Worm (Caenorhabditis elegans): ENCODE measurements around the gene C25A8.2.

Gene C25A8.2

DNA sequence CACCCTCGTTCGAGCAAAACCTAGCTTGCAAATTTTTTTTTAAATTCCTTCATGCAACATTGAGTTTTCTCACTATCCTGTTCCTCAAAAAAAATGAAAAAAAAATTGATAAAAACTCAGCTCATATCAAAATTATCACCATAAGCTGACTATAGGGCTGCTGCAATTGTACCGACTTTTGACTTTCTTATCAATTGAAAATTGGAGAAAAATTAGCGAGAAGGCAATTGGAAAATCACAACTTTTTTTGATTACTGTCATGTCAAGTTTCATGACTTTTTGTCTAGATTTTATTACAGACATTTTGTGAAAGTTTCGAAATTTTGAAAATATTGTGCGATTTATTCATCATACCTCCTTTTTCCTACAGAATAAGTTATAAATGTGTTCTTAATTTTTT lies 16.2 kb downstream of the C25A8.2 start (continued):
- TF ChIP-seq F37D6.2 (tag; optimal IDR thresholded peaks at IDR 0.05) (no peak), nhr-6 (tag; optimal IDR thresholded peaks at IDR 0.05) (no peak), ceh-44 (GFP tag; IDR thresholded peaks at IDR 0.05) (no peak), pha-4 (GFP tag; IDR thresholded peaks at IDR 0.05) (no peak), pha-4 (tag; optimal IDR thresholded peaks at IDR 0.05) (no peak), zfp-2 (tag; optimal IDR thresholded peaks at IDR 0.05) (no peak), duxl-1 (tag; optimal IDR thresholded peaks at IDR 0.05; ENCODE audit: poor library complexity) (no peak), Y75B8A.6 (GFP tag; IDR thresholded peaks at IDR 0.05) (no peak), daf-8 (GFP tag; IDR thresholded peaks at IDR 0.05) (no peak), ceh-32 (tag; optimal IDR thresholded peaks at IDR 0.05; ENCODE audit: poor library complexity) (no peak), arid-1 (GFP tag; conservative IDR thresholded peaks at IDR 0.05) (no peak), set-16 (GFP tag; IDR thresholded peaks at IDR 0.05) (no peak), nhr-28 (tag; optimal IDR thresholded peaks at IDR 0.05) (peak; percentile 68), vab-7 (GFP tag; IDR thresholded peaks at IDR 0.05) (no peak), daf-16 (GFP tag; optimal IDR thresholded peaks at IDR 0.05) (no peak), daf-16 (tag; optimal IDR thresholded peaks at IDR 0.05) (peak; percentile 56), lin-38 (GFP tag; IDR thresholded peaks at IDR 0.05) (no peak), lin-29 (GFP tag; IDR thresholded peaks at IDR 0.05) (no peak), ceh-28 (tag; optimal IDR thresholded peaks at IDR 0.05) (no peak)

DNA sequence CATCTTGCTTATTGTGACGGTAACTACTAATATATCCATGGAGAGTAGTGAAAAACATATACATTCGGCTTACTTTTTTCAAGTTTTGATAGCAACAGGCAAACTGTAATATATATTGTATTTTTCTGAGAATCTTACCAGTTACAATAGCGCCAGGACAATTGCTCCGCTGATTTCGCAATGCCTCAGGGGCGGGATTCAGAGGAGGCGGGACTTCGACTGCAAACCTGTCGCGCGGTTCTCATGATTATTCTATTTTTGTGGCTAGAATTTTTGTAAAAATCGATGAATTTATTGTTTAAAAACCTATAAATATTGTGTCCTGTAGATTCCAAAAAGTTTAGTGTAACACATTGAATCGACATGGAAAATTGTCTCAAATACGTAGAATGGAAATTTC lies 21.4 kb downstream of the C25A8.2 start:
- TF ChIP-seq unc-62 (GFP tag; optimal IDR thresholded peaks at IDR 0.05 in 1 of 2) (peak in 1 of 2 experiments; percentile 51), unc-62 (tag; optimal IDR thresholded peaks at IDR 0.05) (no peak), fkh-10 (GFP tag; optimal IDR thresholded peaks at IDR 0.05) (peak; percentile 16), mes-2 (tag; optimal IDR thresholded peaks at IDR 0.05; ENCODE audit: poor library complexity, severe bottlenecking) (peak; percentile 20), ceh-20 (GFP tag; IDR thresholded peaks at IDR 0.05) (no peak)

DNA sequence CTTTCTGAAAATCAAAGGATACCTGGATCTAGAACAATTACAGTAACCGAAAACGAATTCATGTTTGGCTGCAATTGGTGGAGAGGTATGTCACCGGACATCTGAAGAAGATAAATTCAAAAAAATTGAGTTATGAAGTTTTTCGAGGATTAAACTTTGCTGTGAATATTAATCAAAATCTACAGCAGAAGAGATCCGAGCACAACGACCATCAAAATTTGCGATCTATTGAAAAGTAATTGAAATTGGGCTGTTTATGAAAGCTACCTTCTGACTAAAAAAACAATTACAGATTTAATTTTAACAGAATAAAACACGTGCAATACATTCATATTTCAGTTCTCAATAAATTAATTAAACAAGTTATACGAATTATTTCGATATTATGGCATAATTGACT lies 22.8 kb downstream of the C25A8.2 start, which contains the start of gene C06G3.8:
C06G3.8 (minus strand) TSS at position 101 of the 400 bp plus-strand sequence.
- TF ChIP-seq ceh-28 (tag; optimal IDR thresholded peaks at IDR 0.05): no peak
- no peak for TF ChIP-seq pqm-1 (tag; optimal IDR thresholded peaks at IDR 0.05)
- no peak for TF ChIP-seq nhr-28 (tag; optimal IDR thresholded peaks at IDR 0.05)
- no peak for TF ChIP-seq F37D6.2 (tag; optimal IDR thresholded peaks at IDR 0.05)
- no peak for TF ChIP-seq lin-15B (tag; optimal IDR thresholded peaks at IDR 0.05)
- TF ChIP-seq unc-62 (GFP tag; optimal IDR thresholded peaks at IDR 0.05 in 1 of 2): no peak
- no peak for TF ChIP-seq unc-62 (tag; optimal IDR thresholded peaks at IDR 0.05)
- TF ChIP-seq nhr-237 (tag; optimal IDR thresholded peaks at IDR 0.05): no peak
- TF ChIP-seq daf-8 (GFP tag; IDR thresholded peaks at IDR 0.05): no peak
- TF ChIP-seq dmd-8 (GFP tag; IDR thresholded peaks at IDR 0.05): no peak
- no peak for TF ChIP-seq spr-3 (GFP tag; optimal IDR thresholded peaks at IDR 0.05)
- no peak for TF ChIP-seq ctbp-1 (GFP tag; IDR thresholded peaks at IDR 0.05)

DNA sequence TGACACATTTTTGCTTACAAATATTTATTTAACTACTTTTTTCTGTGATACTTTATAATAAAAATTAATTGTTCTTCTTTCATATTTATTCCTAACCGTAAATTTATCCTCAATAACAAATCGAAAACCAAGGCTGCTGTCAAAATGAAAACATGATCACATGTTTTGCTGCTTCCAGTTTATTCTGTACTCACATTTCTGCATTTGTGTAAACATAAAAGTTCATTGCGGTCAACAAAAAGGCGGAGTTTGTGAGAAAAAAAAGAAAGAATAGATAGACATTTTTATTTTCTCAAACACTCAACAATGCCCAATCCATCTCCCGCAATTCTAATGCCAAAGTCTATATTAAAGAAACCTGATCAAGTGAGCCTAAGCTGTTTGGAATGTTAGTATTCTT lies 26.2 kb downstream of the C25A8.2 start, which contains the start of gene C06G3.3:
C06G3.3 (plus strand) TSS at position 301 of the 400 bp plus-strand sequence.
- no peak for TF ChIP-seq F49E8.2 (tag; optimal IDR thresholded peaks at IDR 0.05; ENCODE audit: borderline replicate concordance)
- no peak for TF ChIP-seq tag-97 (GFP tag; IDR thresholded peaks at IDR 0.05)
- no peak for TF ChIP-seq mes-2 (tag; optimal IDR thresholded peaks at IDR 0.05; ENCODE audit: poor library complexity, severe bottlenecking)
- peak; percentile 46 for TF ChIP-seq aha-1 (tag)

DNA sequence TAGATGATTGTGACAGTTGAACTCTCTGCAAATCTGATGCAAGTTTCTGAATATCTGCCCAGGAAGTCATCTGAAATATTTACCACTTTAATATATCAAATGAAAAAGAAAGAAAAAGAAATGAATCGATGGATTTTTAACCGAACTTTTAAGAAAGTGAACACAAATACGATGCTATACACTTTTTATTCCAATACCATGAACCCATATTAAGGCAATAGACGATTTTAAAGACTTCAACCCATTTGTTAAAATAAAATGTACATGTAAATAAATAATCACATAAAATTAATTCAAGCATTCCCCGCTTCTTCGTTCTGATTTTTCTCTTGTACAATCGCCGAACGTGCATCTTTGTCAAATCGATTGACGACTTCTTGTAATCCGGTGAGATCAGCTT lies 27.2 kb downstream of the C25A8.2 start, which contains the start of gene ufl-1:
ufl-1 (minus strand) TSS at position 70 of the 400 bp plus-strand sequence.
- TF ChIP-seq mdt-29 (GFP tag; IDR thresholded peaks at IDR 0.05): no peak
- peak in 1 of 2 experiments; percentile 86 for TF ChIP-seq unc-62 (GFP tag; optimal IDR thresholded peaks at IDR 0.05 in 1 of 2)
- TF ChIP-seq unc-62 (tag; optimal IDR thresholded peaks at IDR 0.05): no peak

Measured in whole organism, L4 larva.